Comparison of ENCODE assay signal across 1 fruit fly cellular context in genomic region chrX:11390625-11391363, dm6.
TF ChIP-seq lines count a peak whose summit lies in the region.

No protein-coding gene starts in this region.

TF ChIP-seq in whole organism, embryonic, 481 proteins besides CTCF, POLR2A, EP300 and RAD21 (continued from another document):
- TF ChIP-seq Spps (tag; optimal IDR thresholded peaks at IDR 0.05; lab: Kevin White, UChicago) (no peak), H15 (GFP tag; IDR thresholded peaks at IDR 0.05; lab: Robert Waterston, UW) (peak; percentile 75; the same call in 2 of the 3 replicates), Rfx (GFP tag; IDR thresholded peaks at IDR 0.05; lab: Robert Waterston, UW) (peak; percentile 94), btn (GFP tag; optimal IDR thresholded peaks at IDR 0.05; lab: Kevin White, UChicago) (no peak), sens-2 (GFP tag; IDR thresholded peaks at IDR 0.05; lab: Robert Waterston, UW) (peak; percentile 52; the same call in 1 of the 2 replicates), CG12104 (GFP tag; optimal IDR thresholded peaks at IDR 0.05; lab: Kevin White, UChicago) (peak; percentile 13), sim (GFP tag; IDR thresholded peaks at IDR 0.05; lab: Robert Waterston, UW) (peak; percentile 51; the same call in 1 of the 2 replicates), pros (GFP tag; optimal IDR thresholded peaks at IDR 0.05; lab: Kevin White, UChicago) (no peak), Side (GFP tag; optimal IDR thresholded peaks at IDR 0.05; lab: Kevin White, UChicago) (peak; percentile 61), CG15011 (GFP tag; optimal IDR thresholded peaks at IDR 0.05; lab: Kevin White, UChicago) (peak; percentile 11), CkIIα-i1 (GFP tag; IDR thresholded peaks at IDR 0.05; lab: Robert Waterston, UW) (peak; percentile 51; the same call in 1 of the 2 replicates), CG3838 (GFP tag; optimal IDR thresholded peaks at IDR 0.05; lab: Kevin White, UChicago) (peak; percentile 60), tx (GFP tag; optimal IDR thresholded peaks at IDR 0.05; lab: Kevin White, UChicago) (peak; percentile 63), CG12219 (GFP tag; optimal IDR thresholded peaks at IDR 0.05; lab: Kevin White, UChicago) (peak; percentile 71), CG3163 (GFP tag; optimal IDR thresholded peaks at IDR 0.05; lab: Kevin White, UChicago) (peak; percentile 10), CoRest (tag; optimal IDR thresholded peaks at IDR 0.05; lab: Kevin White, UChicago) (peak; percentile 82), ems (GFP tag; optimal IDR thresholded peaks at IDR 0.05; lab: Kevin White, UChicago) (peak; percentile 39), gro (GFP tag; optimal IDR thresholded peaks at IDR 0.05; lab: Kevin White, UChicago) (peak; percentile 76), CG32532 (GFP tag; IDR thresholded peaks at IDR 0.05; lab: Robert Waterston, UW) (peak; percentile 93), Hand (GFP tag; optimal IDR thresholded peaks at IDR 0.05; lab: Kevin White, UChicago) (peak; percentile 61), jumu (GFP tag; optimal IDR thresholded peaks at IDR 0.05; lab: Kevin White, UChicago) (peak; percentile 84), crp (GFP tag; optimal IDR thresholded peaks at IDR 0.05; lab: Kevin White, UChicago) (peak in 1 of 2 experiments; percentile 27), eve (GFP tag; optimal IDR thresholded peaks at IDR 0.05; lab: Kevin White, UChicago) (peak in 1 of 2 experiments; percentile 88), cad (GFP tag; optimal IDR thresholded peaks at IDR 0.05; lab: Kevin White, UChicago) (no peak), vvl (GFP tag; IDR thresholded peaks at IDR 0.05; lab: Robert Waterston, UW) (peak; percentile 92), CG10979 (tag; optimal IDR thresholded peaks at IDR 0.05; lab: Kevin White, UChicago) (peak; percentile 57), insv (GFP tag; optimal IDR thresholded peaks at IDR 0.05; lab: Kevin White, UChicago) (no peak), CG30431 (GFP tag; optimal IDR thresholded peaks at IDR 0.05; lab: Kevin White, UChicago) (peak; percentile 79), knrl (GFP tag; IDR thresholded peaks at IDR 0.05; lab: Robert Waterston, UW; ENCODE audit: partially characterized antibody) (no peak), CG33557 (GFP tag; optimal IDR thresholded peaks at IDR 0.05; lab: Kevin White, UChicago) (peak; percentile 32), CG16815 (GFP tag; optimal IDR thresholded peaks at IDR 0.05; lab: Kevin White, UChicago) (peak; percentile 66), Trl (optimal IDR thresholded peaks at IDR 0.05; lab: Kevin White, UChicago) (no peak), Trl (GFP tag; optimal IDR thresholded peaks at IDR 0.05; lab: Kevin White, UChicago) (peak; percentile 60), CG34224 (GFP tag; IDR thresholded peaks at IDR 0.05; lab: Robert Waterston, UW; ENCODE audit: partially characterized antibody) (no peak), CG10366 (GFP tag; IDR thresholded peaks at IDR 0.05; lab: Robert Waterston, UW) (peak; percentile 84), hbn (GFP tag; IDR thresholded peaks at IDR 0.05; lab: Robert Waterston, UW; ENCODE audit: partially characterized antibody) (no peak)
